Worm (Caenorhabditis elegans) whole organism, L4/young adult: ENCODE results near the gene clec-1.

Experiments
- W03F9.2 ChIP-seq: fragments of 150-350 bp; optimal IDR thresholded peaks from 2 replicates; lab custom pipeline; 2014; ENCODE audit warnings: missing biosample characterization, missing genetic modification characterization
- dao-5 ChIP-seq: sonication (generic microtip); optimal IDR thresholded peaks from 2 replicates; lab custom pipeline; 2016; ENCODE audit warnings: missing genotype, missing genetic modification characterization, moderate library complexity, missing compliant biosample characterization
- him-1 ChIP-seq: sonication (generic microtip); optimal IDR thresholded peaks from 2 replicates; lab custom pipeline; 2016; ENCODE audit warnings: missing genotype, missing genetic modification reagents, missing genetic modification characterization, missing compliant biosample characterization

The clec-1 gene

DNA sequence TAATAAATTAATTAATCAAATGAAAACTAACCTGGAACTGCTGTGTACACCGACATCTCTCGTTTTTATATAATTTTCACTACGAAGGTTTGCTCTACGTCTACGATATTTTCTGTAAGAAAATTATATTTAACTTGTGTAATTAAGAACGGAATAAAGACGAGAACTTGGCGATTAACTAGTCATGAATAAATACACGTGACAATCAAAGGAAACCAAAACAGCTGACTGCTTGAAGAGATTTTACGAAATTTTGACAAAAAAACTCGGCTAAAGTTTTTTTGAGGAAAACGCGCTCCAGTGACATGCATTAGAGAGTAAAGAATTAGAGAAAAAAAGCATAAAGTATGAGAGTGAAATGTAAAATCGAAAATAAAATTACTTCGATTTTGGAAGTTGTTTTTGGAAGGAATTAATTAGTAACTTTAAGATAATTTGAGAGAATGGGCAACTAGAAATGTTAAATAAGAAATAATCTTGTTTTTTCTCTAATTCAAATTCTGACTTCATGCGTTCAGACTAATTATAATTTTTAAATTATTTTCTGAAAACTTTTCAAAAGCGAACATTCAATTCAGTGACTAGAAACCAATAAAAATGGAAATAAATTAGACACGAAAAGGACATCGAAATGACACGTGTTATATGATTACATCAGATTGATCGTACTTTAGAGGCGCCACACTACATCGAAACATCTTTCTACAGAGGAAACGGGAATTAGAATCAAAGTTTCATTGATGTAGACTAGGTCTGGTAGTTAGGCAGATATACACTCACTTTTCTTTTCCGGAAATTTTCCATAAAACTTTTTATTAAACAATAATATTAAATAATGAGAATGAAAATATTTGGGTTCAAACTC is 12.6 kb upstream of the clec-1 start, which contains the start of gene F25B4.7:
Gene F25B4.7, minus strand, starts transcription at position 112 of the 865 bp plus-strand sequence.
- TF ChIP-seq W03F9.2 (no peak), him-1 (tag; lab: Kevin White, UChicago) (no peak)

DNA sequence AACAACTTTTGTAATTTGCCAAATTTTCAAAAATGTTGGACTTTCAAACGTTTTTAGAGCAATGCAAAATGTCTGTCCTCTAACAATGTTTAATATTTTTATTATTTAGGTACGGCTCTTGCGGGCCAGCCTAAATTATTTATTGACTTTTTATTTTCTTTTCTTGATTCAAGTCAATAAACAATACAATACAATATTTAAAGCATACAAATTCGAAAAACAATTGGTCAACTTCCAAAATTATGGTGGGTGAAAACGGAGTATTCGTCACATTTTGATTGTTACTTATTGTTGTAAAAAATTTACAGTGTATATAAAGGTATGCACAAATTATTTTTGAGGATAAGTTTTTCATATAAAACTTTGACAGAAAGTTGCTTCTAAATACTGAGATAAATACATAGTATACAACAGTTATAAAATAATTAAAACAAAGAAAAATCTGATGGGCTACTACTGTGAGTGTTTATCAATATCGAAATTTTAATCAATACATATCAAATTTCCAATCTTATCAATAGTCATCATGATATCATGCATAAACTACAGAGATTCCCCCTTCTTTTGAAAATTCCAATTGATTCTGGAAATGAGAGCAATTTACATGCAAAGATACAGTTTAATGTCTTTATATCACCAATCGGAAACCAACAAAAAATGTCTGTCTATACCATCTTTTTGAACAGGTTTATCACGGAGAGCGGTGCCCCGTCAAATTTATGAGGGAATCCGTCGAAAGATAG is 8.1 kb upstream of the clec-1 start, which contains the start of gene F25B4.8:
Gene F25B4.8, minus strand, starts transcription at position 51 of the 743 bp plus-strand sequence.
- TF ChIP-seq W03F9.2 (no peak), him-1 (tag; lab: Kevin White, UChicago) (no peak), dao-5 (tag; lab: Kevin White, UChicago) (no peak)

DNA sequence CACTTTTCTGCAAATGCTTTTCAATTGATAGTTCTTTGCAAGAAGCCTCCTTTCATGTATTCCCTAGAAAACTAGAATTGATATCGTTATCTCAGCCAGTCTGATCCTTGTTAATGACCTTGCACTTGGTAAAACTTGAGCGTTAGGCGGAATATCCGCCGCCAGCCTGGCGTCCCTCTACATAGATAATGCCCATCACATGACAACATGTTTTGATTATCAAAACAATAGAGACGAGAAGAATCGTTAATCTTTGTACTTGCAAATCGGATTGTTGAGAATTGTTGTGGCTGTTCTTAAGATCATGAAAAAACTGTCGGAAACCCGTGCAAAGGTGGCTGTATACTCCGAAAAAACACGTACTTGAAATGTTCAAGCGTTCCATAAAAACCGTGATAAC is 6.4 kb upstream of the clec-1 start:
- TF ChIP-seq dao-5 (tag; lab: Kevin White, UChicago): no peak
- no peak for TF ChIP-seq him-1 (tag; lab: Kevin White, UChicago)
- TF ChIP-seq W03F9.2: no peak

DNA sequence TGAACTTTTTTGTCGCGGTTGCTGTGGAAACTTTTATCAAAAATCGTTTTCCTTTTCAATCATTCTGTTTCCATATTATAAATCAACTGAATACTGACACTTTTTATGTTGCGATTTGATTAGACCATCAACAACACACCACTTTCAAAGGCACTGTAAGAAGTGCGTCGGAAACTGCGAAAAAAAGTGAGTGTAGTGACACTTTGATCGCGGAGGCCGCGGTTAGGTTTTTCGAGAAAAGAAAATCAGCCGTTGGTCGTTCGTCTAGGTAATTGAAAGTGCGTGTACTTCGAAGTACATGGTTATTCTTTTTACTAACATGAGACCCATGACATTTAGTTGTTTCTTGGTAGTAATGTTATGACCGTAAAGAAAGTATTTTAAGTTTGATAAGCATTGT is 4.3 kb upstream of the clec-1 start:
- TF ChIP-seq dao-5 (tag; lab: Kevin White, UChicago) (no peak), W03F9.2 (no peak), him-1 (tag; lab: Kevin White, UChicago) (no peak)

DNA sequence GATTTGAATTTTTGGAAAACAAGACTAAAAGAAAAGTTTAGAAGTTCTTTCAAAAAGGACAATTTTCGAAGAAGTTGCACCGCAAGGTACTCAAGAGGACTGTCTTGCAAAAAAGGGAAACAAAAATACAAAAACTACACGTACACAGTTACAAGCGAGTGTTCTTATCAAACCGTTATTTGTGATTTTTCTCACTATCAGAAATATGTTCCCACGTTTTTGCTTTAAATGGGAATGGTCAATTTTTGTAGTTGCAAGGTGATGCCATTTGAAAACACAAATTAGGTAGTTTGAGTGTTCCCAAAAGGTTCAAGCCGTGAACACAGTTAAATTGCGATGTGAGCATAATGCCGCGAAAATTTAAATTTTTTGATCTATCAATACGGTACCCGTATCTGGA is 3.8 kb upstream of the clec-1 start:
- TF ChIP-seq him-1 (tag; lab: Kevin White, UChicago) (no peak), dao-5 (tag; lab: Kevin White, UChicago) (no peak), W03F9.2 (no peak)

DNA sequence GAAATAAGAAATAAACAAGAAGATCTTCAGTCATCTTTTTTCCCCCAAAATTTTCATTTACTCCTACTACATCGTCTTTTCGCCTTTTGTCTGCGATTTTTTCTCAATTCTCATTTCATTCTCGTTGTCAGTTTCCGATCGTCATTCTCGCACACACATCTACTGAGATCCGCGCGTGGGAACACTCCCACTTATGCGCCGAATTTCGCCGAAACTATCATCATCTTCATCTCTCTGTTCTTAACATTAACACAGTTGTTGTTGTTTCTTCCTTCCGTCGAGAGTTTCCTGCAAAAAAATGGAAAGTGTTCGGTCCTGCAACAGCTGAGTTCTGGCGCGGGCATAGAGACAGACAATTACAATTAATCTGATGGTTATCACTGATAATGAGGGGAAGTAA is 2.4 kb upstream of the clec-1 start:
- TF ChIP-seq W03F9.2 (no peak), him-1 (tag; lab: Kevin White, UChicago) (no peak), dao-5 (tag; lab: Kevin White, UChicago) (no peak)

DNA sequence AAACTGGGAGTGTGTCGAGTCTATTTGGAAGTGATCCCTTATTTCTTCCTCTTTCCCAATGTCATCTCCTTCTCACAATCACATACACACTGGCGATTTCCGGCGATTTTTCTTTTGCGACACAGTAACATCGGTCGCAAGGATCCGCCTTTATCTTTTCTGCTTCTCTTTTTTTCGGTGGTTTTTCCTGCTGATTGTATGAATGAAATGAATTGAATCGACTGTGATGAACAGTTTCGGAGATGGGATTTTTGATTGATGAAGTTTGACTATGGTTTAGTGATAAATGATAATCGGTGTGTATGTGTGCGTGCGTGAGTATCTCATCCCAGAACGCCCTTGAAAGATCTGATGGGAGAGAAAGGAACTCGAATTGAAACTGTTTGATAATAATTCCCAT is 1.2 kb downstream of the clec-1 start:
- TF ChIP-seq him-1 (tag; lab: Kevin White, UChicago) (no peak), W03F9.2 (no peak), dao-5 (tag; lab: Kevin White, UChicago) (no peak)

DNA sequence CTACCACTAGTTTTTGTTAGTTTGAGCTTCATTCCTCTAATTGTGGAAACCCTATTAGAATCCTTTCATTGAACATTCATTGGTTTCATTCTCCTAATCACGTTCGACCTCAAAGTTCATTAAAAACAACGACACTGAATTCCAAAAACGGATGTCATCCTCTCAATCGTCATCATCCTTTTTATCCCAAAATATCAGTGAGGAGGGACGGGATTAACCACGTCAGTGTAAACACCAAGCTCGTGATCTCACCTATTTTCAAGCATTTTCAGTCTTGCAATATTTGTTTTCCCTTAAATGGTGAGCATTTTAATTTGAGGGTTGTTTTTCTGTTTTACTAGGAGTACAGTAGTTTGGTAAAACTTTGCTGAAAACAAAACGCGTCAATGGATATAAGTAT is 4.5 kb downstream of the clec-1 start:
- TF ChIP-seq him-1 (tag; lab: Kevin White, UChicago) (no peak), W03F9.2 (no peak), dao-5 (tag; lab: Kevin White, UChicago) (no peak)

DNA sequence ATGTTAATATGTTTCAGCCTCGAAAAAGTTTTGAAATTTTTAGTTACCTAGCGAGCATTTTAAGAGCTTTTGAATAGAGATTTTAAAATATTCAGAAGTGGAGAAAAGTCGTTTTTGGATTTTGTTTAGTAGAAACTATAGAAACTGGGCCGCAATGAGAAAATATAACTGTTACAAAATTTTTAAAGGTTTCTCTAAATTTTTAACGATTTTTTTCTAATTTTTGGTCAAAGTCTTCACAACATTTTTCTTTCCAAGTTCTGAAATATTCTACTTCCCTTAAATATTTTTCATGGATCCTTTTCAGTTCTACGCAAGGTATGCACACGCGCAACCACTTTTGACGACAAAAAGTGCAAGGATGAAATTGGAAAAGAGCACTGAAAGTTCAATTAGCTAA is 5.6 kb downstream of the clec-1 start, which contains the start of gene peli-1:
Gene peli-1, plus strand, starts transcription at position 301 of the 400 bp plus-strand sequence.
- no peak for TF ChIP-seq him-1 (tag; lab: Kevin White, UChicago)
- no peak for TF ChIP-seq W03F9.2
- TF ChIP-seq dao-5 (tag; lab: Kevin White, UChicago): no peak

DNA sequence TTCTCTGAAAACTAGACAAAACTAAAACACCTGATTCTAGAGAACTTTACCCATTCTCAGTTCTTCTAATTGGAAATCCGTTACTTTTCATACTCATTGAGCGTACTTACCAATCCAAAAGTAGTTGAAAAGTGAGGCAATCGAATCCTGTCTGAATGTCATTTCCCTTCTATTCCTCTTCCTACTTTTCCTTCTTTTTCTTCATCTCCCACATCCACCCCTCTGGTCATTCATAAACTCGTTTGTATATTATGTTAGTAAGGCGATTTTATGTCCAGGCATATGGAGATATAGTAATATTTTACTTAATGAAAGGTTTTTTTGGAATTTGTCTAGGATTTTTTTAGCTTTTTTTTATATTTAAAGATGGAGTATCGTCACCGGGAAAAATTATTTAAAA is 8.4 kb downstream of the clec-1 start:
- TF ChIP-seq him-1 (tag; lab: Kevin White, UChicago): no peak

DNA sequence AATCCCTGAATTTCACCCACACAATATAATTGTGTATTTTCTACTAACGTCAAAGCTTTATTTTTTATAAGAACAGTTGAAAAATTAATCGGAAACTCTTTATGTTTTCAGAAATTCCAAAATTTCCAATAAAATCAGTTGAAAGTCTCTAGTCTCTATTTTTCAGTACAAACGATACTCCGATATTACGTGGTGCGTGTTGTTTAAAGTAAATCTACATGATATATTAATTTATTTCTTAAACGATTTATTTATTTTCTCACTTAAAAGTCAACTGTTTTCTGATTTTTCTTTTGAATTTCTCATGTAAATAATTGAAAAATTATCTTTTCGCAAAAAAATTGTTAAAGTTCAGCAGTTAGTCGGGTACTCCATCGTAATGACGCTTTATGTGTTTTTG is 12.2 kb downstream of the clec-1 start:
- TF ChIP-seq dao-5 (tag; lab: Kevin White, UChicago): no peak

DNA sequence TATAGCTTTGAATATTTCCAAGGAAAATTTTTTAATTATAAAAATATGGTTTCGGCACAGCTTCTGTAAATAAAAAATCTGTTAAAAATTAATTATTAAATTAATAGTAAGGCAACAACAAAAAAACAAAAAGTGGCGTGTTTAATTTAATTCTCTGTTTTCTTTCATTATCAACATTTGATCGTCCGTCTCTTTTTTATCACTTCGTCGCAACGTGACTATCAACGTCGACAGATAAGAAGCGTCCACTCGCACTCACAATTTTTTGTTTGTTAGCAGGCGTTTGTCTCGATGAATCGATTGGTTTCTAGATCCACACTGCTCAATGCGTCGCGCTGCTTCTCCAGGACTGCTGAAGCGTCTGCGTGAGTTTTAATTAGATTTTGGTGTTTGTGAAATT is 12.7 kb downstream of the clec-1 start, which contains the start of gene gcst-1:
Gene gcst-1, plus strand, starts transcription at position 277 of the 400 bp plus-strand sequence.
- no peak for TF ChIP-seq dao-5 (tag; lab: Kevin White, UChicago)
- no peak for TF ChIP-seq him-1 (tag; lab: Kevin White, UChicago)
- TF ChIP-seq W03F9.2: no peak

DNA sequence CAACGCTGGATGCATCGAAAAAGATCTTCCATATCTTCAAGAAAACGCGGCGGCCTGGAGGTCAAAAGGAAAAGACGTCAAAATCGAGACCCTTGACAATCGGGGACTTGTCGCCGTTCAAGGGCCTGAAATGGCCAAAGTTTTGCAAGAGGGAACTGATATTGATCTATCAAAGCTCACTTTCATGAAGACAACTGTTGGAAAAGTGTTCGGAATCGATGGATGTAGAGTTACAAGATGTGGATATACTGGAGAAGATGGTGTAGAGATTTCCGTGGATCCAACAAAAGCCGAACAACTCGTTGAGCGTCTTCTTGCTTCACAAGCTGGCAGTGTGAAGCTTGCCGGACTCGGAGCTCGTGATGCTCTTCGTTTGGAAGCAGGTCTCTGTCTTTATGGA is 13.6 kb downstream of the clec-1 start:
- TF ChIP-seq him-1 (tag; lab: Kevin White, UChicago) (no peak), W03F9.2 (no peak), dao-5 (tag; lab: Kevin White, UChicago) (no peak)

DNA sequence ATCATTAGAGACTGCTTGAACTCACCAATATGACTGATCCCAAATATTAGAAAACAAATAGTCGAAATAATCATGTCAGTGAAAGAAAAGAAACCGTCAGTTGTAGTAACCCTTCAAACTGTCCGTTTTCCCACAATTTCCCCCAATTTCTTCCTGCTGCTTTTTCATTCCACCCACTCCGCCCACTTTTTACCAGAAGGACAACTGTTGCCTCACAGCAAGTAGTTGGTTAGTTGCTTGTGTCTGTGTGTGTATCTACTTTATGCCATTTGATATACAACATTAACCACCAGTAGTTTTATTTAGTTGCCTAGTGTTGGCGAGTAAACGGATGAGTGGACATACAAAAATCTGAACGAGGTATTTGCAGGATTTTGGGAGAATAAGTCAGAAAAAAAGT is 16.6 kb downstream of the clec-1 start, which contains the start of gene K09H11.9:
Gene K09H11.9, minus strand, starts transcription at position 101 of the 400 bp plus-strand sequence.
- TF ChIP-seq him-1 (tag; lab: Kevin White, UChicago): no peak
- no peak for TF ChIP-seq dao-5 (tag; lab: Kevin White, UChicago)
- TF ChIP-seq W03F9.2: no peak
